Worm (Caenorhabditis elegans) whole organism, early embryonic: ENCODE measurements around the gene nhr-237.

Source experiments
- B0310.2 ChIP-seq: sonication (generic microtip); optimal IDR thresholded peaks from 2 replicates; lab custom pipeline; 2016; ENCODE audit warnings: mild to moderate bottlenecking, missing genetic modification characterization, missing compliant biosample characterization
- F13C5.2 ChIP-seq: sonication (generic microtip); optimal IDR thresholded peaks from 2 replicates; lab custom pipeline; 2017; ENCODE audit warnings: mild to moderate bottlenecking, missing genetic modification characterization, inconsistent platforms, missing compliant biosample characterization
- aly-1 ChIP-seq: sonication (generic microtip); optimal IDR thresholded peaks from 2 replicates; lab custom pipeline; 2016; ENCODE audit warnings: missing genetic modification characterization, missing compliant biosample characterization
- ama-1 ChIP-seq: fragments of 150-350 bp; optimal IDR thresholded peaks from 2 replicates; lab custom pipeline; 2014
- ceh-13 ChIP-seq: fragments of 200-800 bp; sonication (Bioruptor generic); optimal IDR thresholded peaks from 2 replicates; lab custom pipeline; 2018; ENCODE audit warnings: mild to moderate bottlenecking, missing genetic modification characterization, missing compliant biosample characterization
- ceh-36 ChIP-seq: sonication (generic microtip); optimal IDR thresholded peaks from 2 replicates; lab custom pipeline; 2016; ENCODE audit warnings: missing genetic modification characterization, inconsistent platforms, missing compliant biosample characterization
- ets-7 ChIP-seq: sonication (generic microtip); optimal IDR thresholded peaks from 2 replicates; lab custom pipeline; 2016; ENCODE audit warnings: missing genotype, missing genetic modification characterization, missing compliant biosample characterization
- flt-1 ChIP-seq: fragments of 200-800 bp; sonication (Bioruptor generic); IDR thresholded peaks from 2 replicates; pipeline ENCODE4 v1.3.6; 2022; ENCODE audit warnings: missing genetic modification characterization, missing compliant biosample characterization
- hmbx-1 ChIP-seq: sonication (generic microtip); optimal IDR thresholded peaks from 2 replicates; lab custom pipeline; 2016; ENCODE audit warnings: mild to moderate bottlenecking, missing genetic modification characterization, missing compliant biosample characterization
- hmg-4 ChIP-seq: fragments of 200-800 bp; sonication (Bioruptor generic); optimal IDR thresholded peaks from 2 replicates; lab custom pipeline; 2018; ENCODE audit warnings: mild to moderate bottlenecking, missing genetic modification characterization, missing compliant biosample characterization
- hnd-1 ChIP-seq: sonication (generic microtip); optimal IDR thresholded peaks from 2 replicates; lab custom pipeline; 2016; ENCODE audit warnings: missing genetic modification characterization, missing compliant biosample characterization
- pes-1 ChIP-seq: fragments of 200-800 bp; sonication (Bioruptor generic); IDR thresholded peaks from 2 replicates; pipeline ENCODE4 v1.3.6; 2022; ENCODE audit warnings: missing genetic modification reagents, missing genetic modification characterization, missing compliant biosample characterization
- scrt-1 ChIP-seq: fragments of 200-800 bp; sonication (Bioruptor generic); IDR thresholded peaks from 2 replicates; pipeline ENCODE4 v1.3.6; 2022; ENCODE audit warnings: missing genetic modification characterization, missing compliant biosample characterization
- sea-1 ChIP-seq: fragments of 200-800 bp; sonication (Bioruptor generic); conservative IDR thresholded peaks from 2 replicates; pipeline ENCODE4 v1.3.6; 2022; ENCODE audit warnings: missing genetic modification characterization, missing compliant biosample characterization
- tbx-11 ChIP-seq: fragments of 200-800 bp; sonication (Bioruptor generic); IDR thresholded peaks from 2 replicates; pipeline ENCODE4 v1.3.6; 2022; ENCODE audit warnings: missing genetic modification characterization, missing compliant biosample characterization
- tbx-37 ChIP-seq: fragments of 200-800 bp; sonication (Bioruptor generic); conservative IDR thresholded peaks from 2 replicates; pipeline ENCODE4 v1.3.6; 2022; ENCODE audit warnings: missing genetic modification reagents, missing genetic modification characterization, missing compliant biosample characterization
- tra-4 ChIP-seq: sonication (generic microtip); optimal IDR thresholded peaks from 2 replicates; lab custom pipeline; 2017; ENCODE audit warnings: missing genetic modification characterization, missing compliant biosample characterization

The nhr-237 gene

ce11 chrV:1626720-1627119 is at the start of gene nhr-237:
Gene nhr-237 (minus strand): TSS chrV:1626820.
- TF ChIP-seq hnd-1 (tag; lab: Kevin White, UChicago) (no peak), tbx-37 (no peak), aly-1 (tag; lab: Kevin White, UChicago) (no peak), hmbx-1 (tag; lab: Kevin White, UChicago) (no peak), pes-1 (GFP tag; lab: Robert Waterston, UW) (no peak), ceh-36 (tag; lab: Kevin White, UChicago) (no peak), F13C5.2 (tag; lab: Kevin White, UChicago) (no peak), tbx-11 (GFP tag; lab: Robert Waterston, UW) (no peak), sea-1 (GFP tag; lab: Robert Waterston, UW) (no peak), ceh-13 (GFP tag; lab: Kevin White, UChicago) (no peak)

ce11 chrV:1668216-1668615 is 41.6 kb upstream of the nhr-237 start, which contains the start of gene irld-42:
Gene irld-42 (plus strand): TSS chrV:1668516.
- TF ChIP-seq tbx-37: no peak
- no peak for TF ChIP-seq hmg-4 (GFP tag; lab: Kevin White, UChicago)
- no peak for TF ChIP-seq hnd-1 (tag; lab: Kevin White, UChicago)
- no peak for TF ChIP-seq scrt-1 (GFP tag; lab: Robert Waterston, UW)
- TF ChIP-seq B0310.2: no peak
- no peak for TF ChIP-seq tbx-11 (GFP tag; lab: Robert Waterston, UW)
- no peak for TF ChIP-seq tra-4 (tag; lab: Kevin White, UChicago)
- TF ChIP-seq F13C5.2 (tag; lab: Kevin White, UChicago): no peak
- no peak for TF ChIP-seq flt-1 (GFP tag; lab: Robert Waterston, UW)
- no peak for TF ChIP-seq ceh-36 (tag; lab: Kevin White, UChicago)
- no peak for TF ChIP-seq hmbx-1 (tag; lab: Kevin White, UChicago)

ce11 chrV:1666904-1667303 is 40.3 kb upstream of the nhr-237 start, which contains the start of gene K04F1.8:
Gene K04F1.8 (plus strand): TSS chrV:1667204.
- TF ChIP-seq ceh-13 (GFP tag; lab: Kevin White, UChicago): no peak
- no peak for TF ChIP-seq sea-1 (GFP tag; lab: Robert Waterston, UW)
- TF ChIP-seq ets-7 (tag; lab: Kevin White, UChicago): no peak
- no peak for TF ChIP-seq pes-1 (GFP tag; lab: Robert Waterston, UW)
- no peak for TF ChIP-seq flt-1 (GFP tag; lab: Robert Waterston, UW)
- no peak for TF ChIP-seq aly-1 (tag; lab: Kevin White, UChicago)
- no peak for TF ChIP-seq hmbx-1 (tag; lab: Kevin White, UChicago)
- no peak for TF ChIP-seq ceh-36 (tag; lab: Kevin White, UChicago)
- TF ChIP-seq F13C5.2 (tag; lab: Kevin White, UChicago): no peak
- TF ChIP-seq scrt-1 (GFP tag; lab: Robert Waterston, UW): no peak

ce11 chrV:1664921-1665320 is 38.3 kb upstream of the nhr-237 start, which contains the start of gene K04F1.9:
Gene K04F1.9 (plus strand): TSS chrV:1665221.
- no peak for TF ChIP-seq ceh-13 (GFP tag; lab: Kevin White, UChicago)
- TF ChIP-seq B0310.2: no peak
- no peak for TF ChIP-seq scrt-1 (GFP tag; lab: Robert Waterston, UW)
- TF ChIP-seq tbx-37: no peak
- no peak for TF ChIP-seq aly-1 (tag; lab: Kevin White, UChicago)
- TF ChIP-seq ets-7 (tag; lab: Kevin White, UChicago): no peak
- no peak for TF ChIP-seq ama-1 (lab: Kevin White, UChicago)
- TF ChIP-seq flt-1 (GFP tag; lab: Robert Waterston, UW): no peak
- no peak for TF ChIP-seq hmg-4 (GFP tag; lab: Kevin White, UChicago)

ce11 chrV:1662270-1662669 is 35.6 kb upstream of the nhr-237 start, which contains the start of gene irld-40:
Gene irld-40 (plus strand): TSS chrV:1662570.
- TF ChIP-seq B0310.2 (no peak), hmg-4 (GFP tag; lab: Kevin White, UChicago) (no peak), scrt-1 (GFP tag; lab: Robert Waterston, UW) (no peak), tbx-11 (GFP tag; lab: Robert Waterston, UW) (no peak), flt-1 (GFP tag; lab: Robert Waterston, UW) (no peak), tbx-37 (no peak), tra-4 (tag; lab: Kevin White, UChicago) (no peak), ceh-13 (GFP tag; lab: Kevin White, UChicago) (no peak), hmbx-1 (tag; lab: Kevin White, UChicago) (no peak), ama-1 (lab: Kevin White, UChicago) (no peak), hnd-1 (tag; lab: Kevin White, UChicago) (no peak), sea-1 (GFP tag; lab: Robert Waterston, UW) (no peak), aly-1 (tag; lab: Kevin White, UChicago) (no peak), F13C5.2 (tag; lab: Kevin White, UChicago) (no peak), ceh-36 (tag; lab: Kevin White, UChicago) (no peak), ets-7 (tag; lab: Kevin White, UChicago) (no peak), pes-1 (GFP tag; lab: Robert Waterston, UW) (no peak)

- TF ChIP-seq sea-1 (GFP tag; lab: Robert Waterston, UW) (no peak), hmbx-1 (tag; lab: Kevin White, UChicago) (no peak), hnd-1 (tag; lab: Kevin White, UChicago) (no peak), B0310.2 (no peak), ama-1 (lab: Kevin White, UChicago) (no peak), F13C5.2 (tag; lab: Kevin White, UChicago) (no peak), tbx-11 (GFP tag; lab: Robert Waterston, UW) (no peak), ets-7 (tag; lab: Kevin White, UChicago) (no peak), scrt-1 (GFP tag; lab: Robert Waterston, UW) (no peak)
Observed at ce11 chrV:1654845-1655244, 28.2 kb upstream of the nhr-237 start, which contains the start of gene irld-11. Gene irld-11 (plus strand): TSS chrV:1655145.

- TF ChIP-seq aly-1 (tag; lab: Kevin White, UChicago) (no peak), ceh-13 (GFP tag; lab: Kevin White, UChicago) (no peak), pes-1 (GFP tag; lab: Robert Waterston, UW) (no peak), B0310.2 (no peak), scrt-1 (GFP tag; lab: Robert Waterston, UW) (no peak), hmg-4 (GFP tag; lab: Kevin White, UChicago) (no peak)
Observed at ce11 chrV:1651045-1651444, 24.4 kb upstream of the nhr-237 start, which contains the start of gene irld-44. Gene irld-44 (plus strand): TSS chrV:1651345.
